Worm (Caenorhabditis elegans): Measurements from ENCODE around the gene R02D5.1.

The R02D5.1 gene

DNA sequence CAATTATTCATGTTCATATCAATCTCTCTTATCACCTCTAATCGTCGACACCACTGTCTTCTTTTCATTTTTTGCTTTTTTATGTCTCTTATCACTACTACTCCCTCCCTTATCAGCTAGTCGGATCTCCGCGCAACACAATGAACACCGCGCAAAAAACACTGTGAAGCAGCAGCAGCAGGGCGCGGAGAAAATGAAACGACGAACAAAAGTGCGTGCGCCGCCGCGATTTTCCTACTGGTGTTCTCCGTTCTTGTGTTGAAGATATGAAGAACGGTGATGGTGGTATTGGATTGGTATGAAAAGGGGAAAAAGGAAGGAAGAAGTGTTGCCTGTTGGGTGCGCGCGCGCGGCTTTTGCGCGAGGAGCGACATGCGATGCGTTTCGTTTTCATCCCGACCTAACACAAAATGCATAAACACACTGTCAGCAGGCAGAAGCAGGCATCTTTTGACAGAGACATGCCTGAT, 2.3 kb upstream of the R02D5.1 start (continued):
- TF ChIP-seq T20F7.1 (GFP tag; optimal IDR thresholded peaks at IDR 0.05), result no peak
- TF ChIP-seq zfp-2 (tag; optimal IDR thresholded peaks at IDR 0.05), result no peak
- no peak for TF ChIP-seq nhr-6 (tag; optimal IDR thresholded peaks at IDR 0.05)
- TF ChIP-seq mep-1 (tag; optimal IDR thresholded peaks at IDR 0.05), result peak; percentile 2
- TF ChIP-seq mxl-3 (GFP tag; optimal IDR thresholded peaks at IDR 0.05), result peak; percentile 92
- TF ChIP-seq aha-1 (tag), result peak; percentile 81
- TF ChIP-seq dve-1 (tag; optimal IDR thresholded peaks at IDR 0.05; ENCODE audit: insufficient read depth), result peak; percentile 65
- no peak for TF ChIP-seq ceh-82 (tag; optimal IDR thresholded peaks at IDR 0.05)
- no peak for TF ChIP-seq ztf-11 (tag; optimal IDR thresholded peaks at IDR 0.05)
- no peak for TF ChIP-seq lin-38 (GFP tag; IDR thresholded peaks at IDR 0.05)
- TF ChIP-seq ztf-7 (tag; optimal IDR thresholded peaks at IDR 0.05), result no peak
- no peak for TF ChIP-seq zag-1 (tag; optimal IDR thresholded peaks at IDR 0.05)

DNA sequence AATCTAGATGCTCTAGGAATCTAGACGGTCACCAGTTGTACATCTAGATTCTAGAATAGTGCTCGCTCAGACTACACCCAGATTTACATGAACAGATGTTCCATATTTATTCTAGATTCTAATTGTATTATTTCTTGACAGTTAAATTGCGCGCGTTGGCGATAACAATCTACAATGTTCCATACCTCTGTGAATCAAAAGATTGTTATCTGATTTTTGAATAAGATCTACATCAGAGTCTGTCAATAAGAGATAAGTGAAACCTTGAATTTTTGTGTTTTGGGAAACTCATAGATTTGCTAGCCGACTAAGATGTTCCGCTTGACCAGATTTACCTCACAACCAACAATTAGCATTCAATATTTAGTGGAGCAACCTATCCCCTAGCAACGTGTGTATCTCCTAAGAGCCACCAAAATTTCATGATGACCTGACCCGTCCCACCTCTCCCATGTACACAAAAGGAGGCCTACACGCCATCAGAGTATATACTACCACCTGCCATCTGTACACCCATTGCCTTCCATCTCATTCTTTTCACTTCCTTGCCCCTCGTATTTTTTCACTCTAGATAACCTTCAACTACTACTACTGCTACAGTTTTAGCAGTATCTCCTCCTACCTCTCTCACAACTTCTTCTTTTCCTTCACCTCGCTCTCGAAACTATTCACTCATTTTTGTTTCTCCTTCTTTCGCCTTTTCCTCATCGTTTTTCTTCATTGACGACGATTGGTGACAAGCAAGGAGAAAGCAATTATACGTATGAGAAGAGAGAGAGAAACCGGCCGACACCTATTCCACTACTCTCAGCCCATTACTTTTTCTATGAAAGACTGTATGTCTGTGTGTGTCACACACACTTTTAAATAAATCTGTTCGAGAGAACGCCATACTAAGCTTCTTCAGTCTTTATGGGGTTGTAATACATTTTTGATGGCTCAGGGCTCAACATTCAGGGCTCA, 1.1 kb upstream of the R02D5.1 start:
- no peak for TF ChIP-seq T26A8.4 (GFP tag; IDR thresholded peaks at IDR 0.05)
- peak; percentile 75 for TF ChIP-seq aha-1 (tag)
- no peak for TF ChIP-seq zag-1 (tag; optimal IDR thresholded peaks at IDR 0.05)
- peak in 1 of 2 experiments; percentile 40 for TF ChIP-seq unc-62 (GFP tag; optimal IDR thresholded peaks at IDR 0.05 in 1 of 2)
- TF ChIP-seq unc-62 (tag; optimal IDR thresholded peaks at IDR 0.05), result no peak
- TF ChIP-seq nhr-28 (tag; optimal IDR thresholded peaks at IDR 0.05), result peak; percentile 13
- no peak for TF ChIP-seq ceh-20 (GFP tag; IDR thresholded peaks at IDR 0.05)

DNA sequence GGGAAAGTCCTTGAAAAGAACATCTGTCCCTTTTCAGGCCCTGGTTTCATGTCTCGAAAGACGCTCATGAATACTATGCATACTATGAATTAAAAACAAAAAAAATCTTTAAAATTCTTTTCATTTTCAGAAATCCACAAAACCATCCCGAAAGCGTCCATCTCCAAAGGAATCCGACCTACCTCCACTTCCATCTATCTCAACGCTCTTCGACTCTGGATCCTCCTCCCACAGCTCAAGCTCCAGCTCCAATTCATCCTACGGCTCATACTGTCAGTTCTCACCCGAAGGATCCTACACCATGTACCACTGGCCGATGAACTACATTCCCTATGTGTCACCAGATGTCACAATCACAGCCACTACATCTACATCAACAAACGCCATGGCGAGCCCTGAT, 507 bp downstream of the R02D5.1 start:
- no peak for TF ChIP-seq T26A8.4 (GFP tag; IDR thresholded peaks at IDR 0.05)
- no peak for TF ChIP-seq nhr-11 (tag; optimal IDR thresholded peaks at IDR 0.05)
- TF ChIP-seq aha-1 (tag), result peak; percentile 68
- TF ChIP-seq unc-62 (GFP tag; optimal IDR thresholded peaks at IDR 0.05 in 1 of 2), result peak in 1 of 2 experiments; percentile 66
- no peak for TF ChIP-seq unc-62 (tag; optimal IDR thresholded peaks at IDR 0.05)
- TF ChIP-seq tra-1 (GFP tag; IDR thresholded peaks at IDR 0.05), result no peak

DNA sequence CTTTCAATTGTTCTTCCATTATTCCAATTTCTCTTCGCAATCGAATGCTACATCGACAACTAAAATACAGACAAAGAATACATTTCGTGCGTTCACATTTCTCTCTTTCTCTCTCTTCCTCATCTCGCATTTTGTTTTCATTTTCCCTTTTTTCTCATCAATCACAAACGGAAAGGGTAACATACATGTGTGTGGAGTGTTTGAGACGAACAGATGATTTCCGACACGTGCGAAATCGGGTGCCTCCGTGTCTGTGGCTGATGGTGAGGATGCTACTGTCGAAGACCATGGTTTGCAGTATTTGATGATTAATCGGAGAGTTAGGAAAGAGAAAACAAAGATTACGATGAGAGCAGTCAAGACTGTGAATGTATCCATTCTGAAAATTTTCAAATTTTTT, 2.7 kb downstream of the R02D5.1 start, which contains the start of gene R02D5.9:
R02D5.9 (minus strand) TSS at position 378 of the 400 bp plus-strand sequence.
- TF ChIP-seq lin-29 (GFP tag; IDR thresholded peaks at IDR 0.05) (no peak), hlh-30 (tag; optimal IDR thresholded peaks at IDR 0.05; ENCODE audit: insufficient read depth) (peak; percentile 85), zfp-3 (GFP tag; conservative IDR thresholded peaks at IDR 0.05) (no peak), dve-1 (tag; optimal IDR thresholded peaks at IDR 0.05; ENCODE audit: insufficient read depth) (peak; percentile 61), unc-62 (GFP tag; optimal IDR thresholded peaks at IDR 0.05 in 1 of 2) (peak in 1 of 2 experiments; percentile 85), unc-62 (tag; optimal IDR thresholded peaks at IDR 0.05) (no peak), hmg-1.1 (GFP tag; IDR thresholded peaks at IDR 0.05) (no peak), cey-2 (tag; optimal IDR thresholded peaks at IDR 0.05; ENCODE audit: borderline replicate concordance, insufficient read depth) (peak; percentile 52), mdl-1 (tag; optimal IDR thresholded peaks at IDR 0.05) (peak; percentile 77 to 97), nhr-28 (tag; optimal IDR thresholded peaks at IDR 0.05) (peak; percentile 89), tra-1 (GFP tag; IDR thresholded peaks at IDR 0.05) (peak; percentile 54; the same call in 1 of the 2 replicates), nhr-77 (tag; optimal IDR thresholded peaks at IDR 0.05) (peak; percentile 47), lir-3 (tag; optimal IDR thresholded peaks at IDR 0.05) (no peak), R02D3.7 (tag; optimal IDR thresholded peaks at IDR 0.05) (no peak), nhr-6 (tag; optimal IDR thresholded peaks at IDR 0.05) (peak; percentile 85), mxl-3 (GFP tag; optimal IDR thresholded peaks at IDR 0.05) (peak; percentile 91), nhr-76 (tag; optimal IDR thresholded peaks at IDR 0.05) (peak; percentile 14)

DNA sequence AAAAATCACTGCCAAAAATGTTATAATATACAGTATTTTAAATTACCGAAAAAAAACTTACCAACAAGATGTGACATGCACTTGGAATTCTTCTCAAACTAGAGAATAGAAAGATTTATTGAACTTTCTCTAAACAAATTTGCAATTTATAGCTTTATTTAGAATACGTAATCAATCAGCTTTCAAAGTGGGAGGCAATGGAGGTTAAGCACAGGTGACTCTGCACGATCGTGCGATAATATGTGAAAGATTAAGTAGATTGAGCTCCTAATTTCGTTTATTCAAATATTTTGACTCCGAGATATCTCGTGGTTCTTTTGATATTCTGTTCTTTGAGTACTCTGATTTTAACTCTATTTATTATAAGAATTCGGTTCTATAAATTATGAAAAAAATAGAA, 10.0 kb downstream of the R02D5.1 start, which contains the start of gene R02D5.6:
R02D5.6 (minus strand) TSS at position 101 of the 400 bp plus-strand sequence.
- TF ChIP-seq aly-2 (tag; optimal IDR thresholded peaks at IDR 0.05), result no peak
- no peak for TF ChIP-seq pha-4 (GFP tag; IDR thresholded peaks at IDR 0.05)
- no peak for TF ChIP-seq pha-4 (tag; optimal IDR thresholded peaks at IDR 0.05)
- TF ChIP-seq set-16 (GFP tag; IDR thresholded peaks at IDR 0.05), result no peak
- TF ChIP-seq lin-38 (GFP tag; IDR thresholded peaks at IDR 0.05), result no peak
- TF ChIP-seq hif-1 (tag; optimal IDR thresholded peaks at IDR 0.05), result no peak
- TF ChIP-seq daf-8 (GFP tag; IDR thresholded peaks at IDR 0.05), result no peak
- no peak for TF ChIP-seq mxl-2 (GFP tag; conservative IDR thresholded peaks at IDR 0.05)
- TF ChIP-seq arid-1 (GFP tag; conservative IDR thresholded peaks at IDR 0.05), result no peak
- no peak for TF ChIP-seq rbr-2 (tag; optimal IDR thresholded peaks at IDR 0.05)
- TF ChIP-seq mes-2 (tag; optimal IDR thresholded peaks at IDR 0.05; ENCODE audit: poor library complexity, severe bottlenecking), result no peak
- no peak for TF ChIP-seq F10B5.3 (tag; optimal IDR thresholded peaks at IDR 0.05)
- TF ChIP-seq ceh-44 (GFP tag; IDR thresholded peaks at IDR 0.05), result no peak
- TF ChIP-seq nhr-28 (tag; optimal IDR thresholded peaks at IDR 0.05), result no peak
- no peak for TF ChIP-seq ces-1 (GFP tag; optimal IDR thresholded peaks at IDR 0.05)

Measured in whole organism, L4 larva.